Fruit fly (Drosophila melanogaster): ENCODE results near the gene Kat60.
A peak's percentile ranks its signal among the peaks of the same experiment; 100 is the strongest.

Gene Kat60

DNA sequence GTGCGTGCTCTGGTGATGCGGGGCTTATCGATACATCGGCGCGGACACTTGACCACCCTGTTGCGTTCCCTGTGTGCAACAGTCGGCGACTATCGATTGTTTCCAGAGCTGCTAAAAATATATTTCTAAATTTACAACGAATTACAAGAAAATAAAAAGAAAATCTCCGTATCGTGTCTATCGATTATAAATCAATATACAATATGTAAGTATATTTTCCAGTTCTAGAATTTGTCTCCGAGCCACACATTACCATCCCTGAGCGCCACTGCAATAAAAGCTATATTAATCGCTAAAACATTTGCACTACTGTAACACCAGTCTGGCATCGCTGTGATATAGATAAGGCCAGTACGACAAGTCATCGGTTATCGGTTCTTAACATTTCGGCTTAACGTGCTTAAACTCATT, at the start of gene Kat60, which contains the start of gene Mms19 (continued):
- TF ChIP-seq dac (GFP tag; optimal IDR thresholded peaks at IDR 0.05) (no peak), Blimp-1 (GFP tag; optimal IDR thresholded peaks at IDR 0.05) (no peak), Gug (GFP tag; IDR thresholded peaks at IDR 0.05) (0 out of 2 replicates have a peak, but pooled peaks have one; percentile 23), Sox102F (GFP tag; optimal IDR thresholded peaks at IDR 0.05) (no peak), CG11294 (GFP tag; IDR thresholded peaks at IDR 0.05) (no peak; the same call in 1 of the 2 replicates), esn (GFP tag; optimal IDR thresholded peaks at IDR 0.05) (peak; percentile 72), CG4318 (GFP tag; optimal IDR thresholded peaks at IDR 0.05) (no peak)

dm6 chr3R:5281094-5281493, 49.1 kb upstream of the Kat60 start:
- TF ChIP-seq CG16779 (tag; optimal IDR thresholded peaks at IDR 0.05) (no peak), Smox (GFP tag; optimal IDR thresholded peaks at IDR 0.05) (peak; percentile 14), CG6808 (GFP tag; optimal IDR thresholded peaks at IDR 0.05) (peak; percentile 36), esn (GFP tag; optimal IDR thresholded peaks at IDR 0.05) (peak; percentile 38), lz (GFP tag; optimal IDR thresholded peaks at IDR 0.05) (peak; percentile 26), Gug (GFP tag; IDR thresholded peaks at IDR 0.05) (no peak), CG8119 (GFP tag; IDR thresholded peaks at IDR 0.05) (peak; percentile 60), cyc (GFP tag; optimal IDR thresholded peaks at IDR 0.05) (no peak), Sox15 (GFP tag; optimal IDR thresholded peaks at IDR 0.05) (no peak), CG1621 (tag; optimal IDR thresholded peaks at IDR 0.05) (peak; percentile 2), CG32006 (GFP tag; optimal IDR thresholded peaks at IDR 0.05) (no peak), CG8632 (GFP tag; optimal IDR thresholded peaks at IDR 0.05) (peak; percentile 20), Eip75B (GFP tag; optimal IDR thresholded peaks at IDR 0.05) (peak; percentile 47), fd59A (GFP tag; optimal IDR thresholded peaks at IDR 0.05) (no peak), dac (GFP tag; optimal IDR thresholded peaks at IDR 0.05) (no peak), CG10631 (GFP tag; optimal IDR thresholded peaks at IDR 0.05) (no peak), Hr39 (GFP tag; optimal IDR thresholded peaks at IDR 0.05) (peak; percentile 1), Eip93F (GFP tag; optimal IDR thresholded peaks at IDR 0.05) (peak; percentile 15), Ets21C (GFP tag; optimal IDR thresholded peaks at IDR 0.05) (no peak), CG6276 (GFP tag; optimal IDR thresholded peaks at IDR 0.05) (no peak), topi (GFP tag; optimal IDR thresholded peaks at IDR 0.05) (peak; percentile 18), vri (GFP tag; optimal IDR thresholded peaks at IDR 0.05) (peak; percentile 51), CG6792 (GFP tag; optimal IDR thresholded peaks at IDR 0.05) (no peak), CG11762 (GFP tag; optimal IDR thresholded peaks at IDR 0.05; ENCODE audit: insufficient read depth) (no peak), CG11902 (GFP tag; optimal IDR thresholded peaks at IDR 0.05) (no peak), CG31627 (GFP tag; optimal IDR thresholded peaks at IDR 0.05) (peak; percentile 32), Eip78C (GFP tag) (no peak), svp (GFP tag) (no peak), CG3919 (GFP tag; optimal IDR thresholded peaks at IDR 0.05) (peak; percentile 64), CG3032 (tag; optimal IDR thresholded peaks at IDR 0.05) (no peak), CG9139 (GFP tag; optimal IDR thresholded peaks at IDR 0.05) (peak; percentile 34), CG15336 (GFP tag; IDR thresholded peaks at IDR 0.05) (peak; percentile 47), Met (GFP tag; optimal IDR thresholded peaks at IDR 0.05) (peak; percentile 30), CG34406 (GFP tag; optimal IDR thresholded peaks at IDR 0.05) (peak; percentile 20), Blimp-1 (GFP tag; optimal IDR thresholded peaks at IDR 0.05) (peak; percentile 1), salr (GFP tag; optimal IDR thresholded peaks at IDR 0.05) (peak in 1 of 2 experiments; percentile 18), acj6 (GFP tag; optimal IDR thresholded peaks at IDR 0.05) (no peak), Ets96B (tag; optimal IDR thresholded peaks at IDR 0.05) (peak; percentile 18), CG11294 (GFP tag; IDR thresholded peaks at IDR 0.05) (no peak), CG7368 (GFP tag; optimal IDR thresholded peaks at IDR 0.05) (no peak), achi (GFP tag; optimal IDR thresholded peaks at IDR 0.05) (no peak), eg (GFP tag; IDR thresholded peaks at IDR 0.05) (no peak), Lpt (GFP tag; optimal IDR thresholded peaks at IDR 0.05) (peak; percentile 61), OdsH (GFP tag; optimal IDR thresholded peaks at IDR 0.05) (no peak), ss (GFP tag; optimal IDR thresholded peaks at IDR 0.05) (peak; percentile 45 to 53), dsx (GFP tag; optimal IDR thresholded peaks at IDR 0.05; ENCODE audit: poor library complexity, severe bottlenecking) (peak; percentile 32), CG4318 (GFP tag; optimal IDR thresholded peaks at IDR 0.05) (no peak), CG6854 (GFP tag; optimal IDR thresholded peaks at IDR 0.05) (peak; percentile 55)

Measured in whole organism, prepupa.